ENCODE assay signal across 1 fruit fly cellular context in the genomic region with DNA sequence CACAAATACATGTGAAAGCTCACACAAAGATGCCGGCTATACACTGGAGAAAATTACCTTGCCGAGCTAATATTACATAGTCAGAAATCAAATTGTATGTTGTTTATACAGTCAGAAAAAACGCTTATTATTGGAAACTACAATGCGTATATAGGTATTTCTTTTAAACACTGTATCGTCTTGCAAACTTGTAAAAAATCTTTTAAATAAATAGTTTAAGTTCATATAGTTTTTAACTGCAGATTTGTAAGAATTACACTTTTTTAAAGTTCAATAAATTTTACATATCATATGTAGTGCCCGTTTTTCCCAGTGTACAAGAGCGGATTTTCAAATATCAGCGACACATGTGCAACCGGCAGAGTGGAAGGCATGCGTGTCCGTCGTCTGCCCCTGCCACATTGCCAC.
A peak's percentile ranks its signal among the peaks of the same experiment; 100 is the strongest.
TF ChIP-seq lines count a peak whose summit lies in the region.

No protein-coding gene starts in this region.

TF ChIP-seq in whole organism, embryonic, 481 proteins besides CTCF, POLR2A, EP300 and RAD21 (continued from another document and continues in another):
- peak; percentile 67 for TF ChIP-seq Chrac-16 (GFP tag; optimal IDR thresholded peaks at IDR 0.05; lab: Kevin White, UChicago)
- TF ChIP-seq CG7786 (GFP tag; optimal IDR thresholded peaks at IDR 0.05; lab: Kevin White, UChicago) = peak; percentile 58
- TF ChIP-seq sens (GFP tag; lab: Kevin White, UChicago) = peak; percentile 97
- TF ChIP-seq CG13624 (GFP tag; optimal IDR thresholded peaks at IDR 0.05; lab: Kevin White, UChicago) = peak; percentile 75
- TF ChIP-seq Optix (GFP tag; IDR thresholded peaks at IDR 0.05; lab: Robert Waterston, UW) = no peak; the same call in 2 of the 3 replicates
- TF ChIP-seq CG10366 (GFP tag; IDR thresholded peaks at IDR 0.05; lab: Robert Waterston, UW) = peak; percentile 84
- TF ChIP-seq lbe (GFP tag; optimal IDR thresholded peaks at IDR 0.05; lab: Kevin White, UChicago) = peak; percentile 81
- peak; percentile 74 for TF ChIP-seq Hmr (GFP tag; optimal IDR thresholded peaks at IDR 0.05; lab: Kevin White, UChicago)
- no peak for TF ChIP-seq D (optimal IDR thresholded peaks at IDR 0.05; lab: Kevin White, UChicago)
- TF ChIP-seq D (GFP tag; optimal IDR thresholded peaks at IDR 0.05; lab: Kevin White, UChicago) = peak; percentile 69
- TF ChIP-seq CG3726 (GFP tag; IDR thresholded peaks at IDR 0.05; lab: Robert Waterston, UW) = 0 out of 3 replicates have a peak, but pooled peaks have one; percentile 71
- TF ChIP-seq Doc3 (GFP tag; IDR thresholded peaks at IDR 0.05; lab: Robert Waterston, UW; ENCODE audit: partially characterized antibody) = no peak
- peak; percentile 88 for TF ChIP-seq Abd-B (GFP tag; optimal IDR thresholded peaks at IDR 0.05; lab: Kevin White, UChicago)
- no peak for TF ChIP-seq Lpt (GFP tag; optimal IDR thresholded peaks at IDR 0.05; lab: Kevin White, UChicago)
- TF ChIP-seq CkIIα-i1 (GFP tag; IDR thresholded peaks at IDR 0.05; lab: Robert Waterston, UW) = no peak
- TF ChIP-seq run (tag; optimal IDR thresholded peaks at IDR 0.05; lab: Kevin White, UChicago) = peak; percentile 89
- peak; percentile 81 for TF ChIP-seq tin (GFP tag; optimal IDR thresholded peaks at IDR 0.05; lab: Kevin White, UChicago)
- TF ChIP-seq CG3847 (GFP tag; IDR thresholded peaks at IDR 0.05; lab: Robert Waterston, UW) = peak; percentile 70
- peak; percentile 94 for TF ChIP-seq CoRest (tag; optimal IDR thresholded peaks at IDR 0.05; lab: Kevin White, UChicago)
- peak in 1 of 2 experiments; percentile 72 for TF ChIP-seq Hr78 (GFP tag; optimal IDR thresholded peaks at IDR 0.05; lab: Kevin White, UChicago)
- no peak for TF ChIP-seq CG7745 (tag; optimal IDR thresholded peaks at IDR 0.05; lab: Kevin White, UChicago)
- TF ChIP-seq Spps (tag; optimal IDR thresholded peaks at IDR 0.05; lab: Kevin White, UChicago) = peak; percentile 61
- TF ChIP-seq Nf-YA (GFP tag; IDR thresholded peaks at IDR 0.05; lab: Robert Waterston, UW) = peak; percentile 70
- TF ChIP-seq pzg (GFP tag; optimal IDR thresholded peaks at IDR 0.05; lab: Kevin White, UChicago) = no peak
- peak; percentile 58; the same call in 1 of the 3 replicates for TF ChIP-seq CG2889 (GFP tag; IDR thresholded peaks at IDR 0.05; lab: Robert Waterston, UW)
- peak; percentile 36 for TF ChIP-seq CG1233 (GFP tag; optimal IDR thresholded peaks at IDR 0.05; lab: Kevin White, UChicago)
- TF ChIP-seq slp2 (GFP tag; optimal IDR thresholded peaks at IDR 0.05; lab: Kevin White, UChicago) = peak; percentile 80
- TF ChIP-seq CG6689 (GFP tag; IDR thresholded peaks at IDR 0.05; lab: Robert Waterston, UW) = peak; percentile 79
- peak; percentile 73 for TF ChIP-seq onecut (GFP tag; IDR thresholded peaks at IDR 0.05; lab: Robert Waterston, UW)
- peak; percentile 64 for TF ChIP-seq bab2 (GFP tag; optimal IDR thresholded peaks at IDR 0.05; lab: Kevin White, UChicago)
- TF ChIP-seq CG7271 (tag; optimal IDR thresholded peaks at IDR 0.05; lab: Kevin White, UChicago) = no peak
- TF ChIP-seq gt (GFP tag; IDR thresholded peaks at IDR 0.05; lab: Robert Waterston, UW) = no peak
- TF ChIP-seq Sin3A (optimal IDR thresholded peaks at IDR 0.05; lab: Kevin White, UChicago) = no peak
- TF ChIP-seq zf30C (GFP tag; optimal IDR thresholded peaks at IDR 0.05; lab: Kevin White, UChicago) = peak; percentile 18
- no peak for TF ChIP-seq ham (GFP tag; IDR thresholded peaks at IDR 0.05; lab: Robert Waterston, UW)
- TF ChIP-seq fu2 (GFP tag; optimal IDR thresholded peaks at IDR 0.05; lab: Kevin White, UChicago) = peak; percentile 37
- peak; percentile 46; the same call in 1 of the 2 replicates for TF ChIP-seq CG11696 (GFP tag; IDR thresholded peaks at IDR 0.05; lab: Robert Waterston, UW)
- peak; percentile 18 for TF ChIP-seq pb (GFP tag; optimal IDR thresholded peaks at IDR 0.05; lab: Kevin White, UChicago)
- peak; percentile 52; the same call in 1 of the 2 replicates for TF ChIP-seq al (GFP tag; IDR thresholded peaks at IDR 0.05; lab: Robert Waterston, UW)
- TF ChIP-seq CG7372 (GFP tag; IDR thresholded peaks at IDR 0.05; lab: Robert Waterston, UW) = 0 out of 2 replicates have a peak, but pooled peaks have one; percentile 22
- 0 out of 2 replicates have a peak, but pooled peaks have one; percentile 42 for TF ChIP-seq Rx (GFP tag; IDR thresholded peaks at IDR 0.05; lab: Robert Waterston, UW)
- peak; percentile 77 to 82 for TF ChIP-seq chif (GFP tag; optimal IDR thresholded peaks at IDR 0.05; lab: Kevin White, UChicago)
- TF ChIP-seq CG12299 (tag; optimal IDR thresholded peaks at IDR 0.05; lab: Kevin White, UChicago) = peak; percentile 72
- TF ChIP-seq fd102C (GFP tag; optimal IDR thresholded peaks at IDR 0.05; lab: Kevin White, UChicago) = no peak
- no peak for TF ChIP-seq grn (GFP tag; optimal IDR thresholded peaks at IDR 0.05; lab: Kevin White, UChicago)
- TF ChIP-seq Atf6 (GFP tag; IDR thresholded peaks at IDR 0.05; lab: Robert Waterston, UW) = peak; percentile 83
- no peak for TF ChIP-seq CG11247 (GFP tag; IDR thresholded peaks at IDR 0.05; lab: Robert Waterston, UW)
- TF ChIP-seq Usf (GFP tag; optimal IDR thresholded peaks at IDR 0.05; lab: Kevin White, UChicago) = peak; percentile 55
- TF ChIP-seq cg (GFP tag; optimal IDR thresholded peaks at IDR 0.05; lab: Kevin White, UChicago) = peak; percentile 31
- peak; percentile 81 for TF ChIP-seq CG4424 (GFP tag; optimal IDR thresholded peaks at IDR 0.05; lab: Kevin White, UChicago)
- peak; percentile 80 for TF ChIP-seq ewg (GFP tag; optimal IDR thresholded peaks at IDR 0.05; lab: Kevin White, UChicago)
- TF ChIP-seq CG1529 (GFP tag; optimal IDR thresholded peaks at IDR 0.05; lab: Kevin White, UChicago) = peak; percentile 67
- peak; percentile 47 for TF ChIP-seq jing (GFP tag; optimal IDR thresholded peaks at IDR 0.05; lab: Kevin White, UChicago)
- TF ChIP-seq CG6854 (GFP tag; optimal IDR thresholded peaks at IDR 0.05; lab: Kevin White, UChicago) = peak; percentile 2
- peak; percentile 23 for TF ChIP-seq CG13296 (GFP tag; optimal IDR thresholded peaks at IDR 0.05; lab: Kevin White, UChicago)
- no peak for TF ChIP-seq zen2 (GFP tag; IDR thresholded peaks at IDR 0.05; lab: Robert Waterston, UW; ENCODE audit: partially characterized antibody)
- peak; percentile 80 for TF ChIP-seq slbo (GFP tag; IDR thresholded peaks at IDR 0.05; lab: Robert Waterston, UW)
- peak; percentile 48; the same call in 1 of the 2 replicates for TF ChIP-seq CG43689 (GFP tag; IDR thresholded peaks at IDR 0.05; lab: Robert Waterston, UW)
- no peak for TF ChIP-seq CG8765 (GFP tag; IDR thresholded peaks at IDR 0.05; lab: Robert Waterston, UW)
- TF ChIP-seq CG7963 (GFP tag; IDR thresholded peaks at IDR 0.05; lab: Robert Waterston, UW; ENCODE audit: partially characterized antibody) = no peak
- no peak for TF ChIP-seq CG9876 (GFP tag; optimal IDR thresholded peaks at IDR 0.05; lab: Kevin White, UChicago)
- peak; percentile 42 for TF ChIP-seq Adf1 (GFP tag; IDR thresholded peaks at IDR 0.05; lab: Robert Waterston, UW)
- TF ChIP-seq CG14965 (GFP tag; optimal IDR thresholded peaks at IDR 0.05; lab: Kevin White, UChicago; ENCODE audit: borderline replicate concordance) = no peak
- TF ChIP-seq CG4282 (GFP tag; optimal IDR thresholded peaks at IDR 0.05; lab: Kevin White, UChicago) = no peak
- peak; percentile 37; the same call in 1 of the 2 replicates for TF ChIP-seq CG17612 (GFP tag; IDR thresholded peaks at IDR 0.05; lab: Robert Waterston, UW)
- TF ChIP-seq nmo (GFP tag; optimal IDR thresholded peaks at IDR 0.05; lab: Kevin White, UChicago) = peak; percentile 96
- TF ChIP-seq MBD-R2 (GFP tag; IDR thresholded peaks at IDR 0.05; lab: Robert Waterston, UW) = 0 out of 2 replicates have a peak, but pooled peaks have one; percentile 41
- peak; percentile 80 for TF ChIP-seq CG8388 (GFP tag; optimal IDR thresholded peaks at IDR 0.05; lab: Kevin White, UChicago)
- peak; percentile 52 for TF ChIP-seq CG15011 (GFP tag; optimal IDR thresholded peaks at IDR 0.05; lab: Kevin White, UChicago)
- no peak for TF ChIP-seq fd64A (GFP tag; optimal IDR thresholded peaks at IDR 0.05; lab: Kevin White, UChicago)
- TF ChIP-seq chn (GFP tag; optimal IDR thresholded peaks at IDR 0.05; lab: Kevin White, UChicago) = peak; percentile 56
- peak; percentile 85; the same call in 1 of the 2 replicates for TF ChIP-seq Drgx (GFP tag; IDR thresholded peaks at IDR 0.05; lab: Robert Waterston, UW)
- TF ChIP-seq yki (optimal IDR thresholded peaks at IDR 0.05; lab: Kevin White, UChicago) = no peak
- TF ChIP-seq sr (GFP tag; IDR thresholded peaks at IDR 0.05; lab: Robert Waterston, UW) = no peak
- TF ChIP-seq p53 (GFP tag; optimal IDR thresholded peaks at IDR 0.05; lab: Kevin White, UChicago) = no peak
- 0 out of 4 replicates have a peak, but pooled peaks have one; percentile 26 for TF ChIP-seq Gug (GFP tag; IDR thresholded peaks at IDR 0.05; lab: Robert Waterston, UW)
- peak; percentile 76 for TF ChIP-seq Asciz (GFP tag; optimal IDR thresholded peaks at IDR 0.05; lab: Kevin White, UChicago)
- TF ChIP-seq crol (GFP tag; IDR thresholded peaks at IDR 0.05; lab: Robert Waterston, UW) = 0 out of 2 replicates have a peak, but pooled peaks have one; percentile 45
- peak; percentile 79 for TF ChIP-seq Fer1 (GFP tag; optimal IDR thresholded peaks at IDR 0.05; lab: Kevin White, UChicago)
- peak; percentile 67 for TF ChIP-seq sd (tag; optimal IDR thresholded peaks at IDR 0.05; lab: Kevin White, UChicago)
- peak; percentile 78 for TF ChIP-seq CG14710 (tag; optimal IDR thresholded peaks at IDR 0.05; lab: Kevin White, UChicago)
- TF ChIP-seq Dref (GFP tag; IDR thresholded peaks at IDR 0.05; lab: Robert Waterston, UW) = no peak
- peak; percentile 66 for TF ChIP-seq Mad (GFP tag; optimal IDR thresholded peaks at IDR 0.05; lab: Kevin White, UChicago)
- TF ChIP-seq CG8944 (GFP tag; optimal IDR thresholded peaks at IDR 0.05; lab: Kevin White, UChicago) = peak; percentile 58
- peak; percentile 72 for TF ChIP-seq CG12219 (GFP tag; optimal IDR thresholded peaks at IDR 0.05; lab: Kevin White, UChicago)
- peak; percentile 62 for TF ChIP-seq Dad (GFP tag; optimal IDR thresholded peaks at IDR 0.05; lab: Kevin White, UChicago)
- peak; percentile 65 for TF ChIP-seq Antp (GFP tag; optimal IDR thresholded peaks at IDR 0.05; lab: Kevin White, UChicago)
- TF ChIP-seq usp (GFP tag; optimal IDR thresholded peaks at IDR 0.05; lab: Kevin White, UChicago) = no peak
- TF ChIP-seq D19B (GFP tag; optimal IDR thresholded peaks at IDR 0.05; lab: Kevin White, UChicago) = peak; percentile 39
- TF ChIP-seq CG9797 (GFP tag; optimal IDR thresholded peaks at IDR 0.05; lab: Kevin White, UChicago) = no peak
- peak; percentile 23 to 88 for TF ChIP-seq Hr51 (GFP tag; optimal IDR thresholded peaks at IDR 0.05; lab: Kevin White, UChicago)
- TF ChIP-seq nom (GFP tag; optimal IDR thresholded peaks at IDR 0.05; lab: Kevin White, UChicago) = peak; percentile 49
- TF ChIP-seq odd (GFP tag; optimal IDR thresholded peaks at IDR 0.05; lab: Kevin White, UChicago) = peak; percentile 84
- TF ChIP-seq CG1602 (GFP tag; optimal IDR thresholded peaks at IDR 0.05; lab: Kevin White, UChicago) = peak; percentile 82
- TF ChIP-seq croc (GFP tag; conservative IDR thresholded peaks at IDR 0.05; lab: Robert Waterston, UW) = peak; percentile 69
- peak; percentile 89 for TF ChIP-seq CG8924 (tag; optimal IDR thresholded peaks at IDR 0.05; lab: Kevin White, UChicago)
- TF ChIP-seq HmgZ (tag; optimal IDR thresholded peaks at IDR 0.05; lab: Kevin White, UChicago) = peak; percentile 14
- no peak for TF ChIP-seq CG34376 (GFP tag; optimal IDR thresholded peaks at IDR 0.05; lab: Kevin White, UChicago)
- no peak for TF ChIP-seq CG6791 (GFP tag; IDR thresholded peaks at IDR 0.05; lab: Robert Waterston, UW; ENCODE audit: partially characterized antibody)
- TF ChIP-seq gem (tag; optimal IDR thresholded peaks at IDR 0.05; lab: Kevin White, UChicago) = peak; percentile 92
- TF ChIP-seq hb (GFP tag; IDR thresholded peaks at IDR 0.05; lab: Robert Waterston, UW; ENCODE audit: partially characterized antibody) = no peak
- TF ChIP-seq pfk (GFP tag; optimal IDR thresholded peaks at IDR 0.05; lab: Kevin White, UChicago) = no peak
- TF ChIP-seq otp (GFP tag; IDR thresholded peaks at IDR 0.05; lab: Robert Waterston, UW) = peak; percentile 67; the same call in 2 of the 3 replicates
- TF ChIP-seq TFAM (GFP tag; optimal IDR thresholded peaks at IDR 0.05; lab: Kevin White, UChicago) = no peak
- TF ChIP-seq cwo (GFP tag; optimal IDR thresholded peaks at IDR 0.05; lab: Kevin White, UChicago) = peak; percentile 70
- peak; percentile 86 for TF ChIP-seq CG2875 (GFP tag; optimal IDR thresholded peaks at IDR 0.05; lab: Kevin White, UChicago)
- TF ChIP-seq CG10959 (GFP tag; IDR thresholded peaks at IDR 0.05; lab: Robert Waterston, UW) = peak; percentile 36; the same call in 1 of the 2 replicates
- peak; percentile 68 for TF ChIP-seq Dip3 (GFP tag; optimal IDR thresholded peaks at IDR 0.05; lab: Kevin White, UChicago)
- TF ChIP-seq bigmax (GFP tag; optimal IDR thresholded peaks at IDR 0.05; lab: Kevin White, UChicago) = no peak
- TF ChIP-seq Hey (tag; optimal IDR thresholded peaks at IDR 0.05; lab: Kevin White, UChicago) = no peak
- TF ChIP-seq prd (optimal IDR thresholded peaks at IDR 0.05; lab: Kevin White, UChicago) = no peak
- peak; percentile 70 for TF ChIP-seq prd (GFP tag; IDR thresholded peaks at IDR 0.05; lab: Robert Waterston, UW)
- TF ChIP-seq CG6765 (GFP tag; optimal IDR thresholded peaks at IDR 0.05; lab: Kevin White, UChicago) = peak; percentile 37
- TF ChIP-seq toy (GFP tag; IDR thresholded peaks at IDR 0.05; lab: Robert Waterston, UW) = 0 out of 2 replicates have a peak, but pooled peaks have one; percentile 26
- TF ChIP-seq CG34422 (GFP tag; IDR thresholded peaks at IDR 0.05; lab: Robert Waterston, UW) = peak; percentile 65; the same call in 2 of the 3 replicates
- TF ChIP-seq corto (GFP tag; optimal IDR thresholded peaks at IDR 0.05; lab: Kevin White, UChicago) = peak; percentile 67
- TF ChIP-seq CG34224 (GFP tag; IDR thresholded peaks at IDR 0.05; lab: Robert Waterston, UW; ENCODE audit: partially characterized antibody) = no peak
- peak; percentile 77 for TF ChIP-seq nau (GFP tag; optimal IDR thresholded peaks at IDR 0.05; lab: Kevin White, UChicago)
- TF ChIP-seq dati (GFP tag; IDR thresholded peaks at IDR 0.05; lab: Robert Waterston, UW) = no peak
- TF ChIP-seq ranshi (GFP tag; IDR thresholded peaks at IDR 0.05; lab: Robert Waterston, UW) = peak; percentile 70
- TF ChIP-seq wor (GFP tag; IDR thresholded peaks at IDR 0.05; lab: Robert Waterston, UW) = peak; percentile 79
- no peak for TF ChIP-seq CG6175 (GFP tag; IDR thresholded peaks at IDR 0.05; lab: Robert Waterston, UW)
- peak; percentile 86 for TF ChIP-seq Atf-2 (GFP tag; optimal IDR thresholded peaks at IDR 0.05; lab: Kevin White, UChicago)
- no peak for TF ChIP-seq tll (GFP tag; optimal IDR thresholded peaks at IDR 0.05; lab: Kevin White, UChicago)
- TF ChIP-seq Atf3 (GFP tag; optimal IDR thresholded peaks at IDR 0.05; lab: Kevin White, UChicago) = peak; percentile 4
